Worm (Caenorhabditis elegans) whole organism, L1 larva: ENCODE results near the gene srd-18.

ENCODE experiments used
- F16B12.6 ChIP-seq: fragments of 150-350 bp; optimal IDR thresholded peaks from 2 replicates; lab custom pipeline; 2014; ENCODE audit warnings: missing biosample characterization, missing genetic modification characterization
- alr-1 ChIP-seq: fragments of 200-800 bp; sonication (Bioruptor generic); optimal IDR thresholded peaks from 2 replicates; lab custom pipeline; 2018; ENCODE audit warnings: borderline replicate concordance, mild to moderate bottlenecking, missing genetic modification characterization, missing compliant biosample characterization
- aly-2 ChIP-seq: fragments of 150-350 bp; optimal IDR thresholded peaks from 2 replicates; lab custom pipeline; 2014; ENCODE audit warnings: missing biosample characterization, missing genetic modification characterization
- ceh-8 ChIP-seq: fragments of 200-800 bp; sonication (Bioruptor generic); optimal IDR thresholded peaks from 2 replicates; lab custom pipeline; 2018; ENCODE audit warnings: mild to moderate bottlenecking, missing genetic modification characterization, moderate library complexity, missing compliant biosample characterization
- ceh-82 ChIP-seq, 3 experiments: fragments of 150-350 bp in 1 of 3; sonication (generic microtip) in 2 of 3; optimal IDR thresholded peaks; 2 replicates each; lab custom pipeline; 2014 to 2017; ENCODE audit warnings: missing biosample characterization in 3 of 3, missing genetic modification characterization in 3 of 3
- ceh-88 ChIP-seq: fragments of 200-800 bp; sonication (Bioruptor generic); IDR thresholded peaks from 2 replicates; pipeline ENCODE4 v1.3.6; 2022; ENCODE audit warnings: missing genetic modification characterization, missing compliant biosample characterization
- ceh-90 ChIP-seq: sonication (generic microtip); optimal IDR thresholded peaks from 2 replicates; lab custom pipeline; 2016; ENCODE audit warnings: missing genetic modification characterization, missing compliant biosample characterization
- ces-1 ChIP-seq: fragments of 150-350 bp; optimal IDR thresholded peaks from 2 replicates; lab custom pipeline; 2014; ENCODE audit warnings: missing biosample characterization, missing genetic modification reagents, missing genetic modification characterization
- dpl-1 ChIP-seq, 3 experiments: fragments of 150-350 bp in 2 of 3; sonication (generic microtip) in 1 of 3; optimal IDR thresholded peaks; 2 replicates each; lab custom pipeline; 2014 to 2017; ENCODE audit warnings: missing biosample characterization in 3 of 3, missing genetic modification characterization in 3 of 3, missing genetic modification reagents in 3 of 3
- efl-3 ChIP-seq: fragments of 200-800 bp; sonication (Bioruptor generic); optimal IDR thresholded peaks from 2 replicates; lab custom pipeline; 2018; ENCODE audit warnings: mild to moderate bottlenecking, missing genetic modification characterization, missing compliant biosample characterization
- egl-13 ChIP-seq: sonication (generic microtip); optimal IDR thresholded peaks from 2 replicates; lab custom pipeline; 2016; ENCODE audit warnings: missing genotype, missing genetic modification reagents, missing genetic modification characterization, missing compliant biosample characterization
- egl-27 ChIP-seq, 2 experiments: fragments of 150-350 bp in 1 of 2; sonication (generic microtip); optimal IDR thresholded peaks; 3 replicates each; lab custom pipeline; 2017 to 2018; ENCODE audit warnings: missing biosample characterization in 2 of 2, missing genetic modification characterization in 2 of 2, missing genetic modification reagents in 2 of 2
- elt-3 ChIP-seq, 6 experiments: fragments of 150-350 bp in 1 of 6; sonication (generic microtip); optimal IDR thresholded peaks; 2 replicates each; lab custom pipeline; 2017 to 2018; ENCODE audit warnings: missing biosample characterization in 6 of 6, missing genetic modification characterization in 6 of 6, inconsistent platforms in 1 of 6
- ets-5 ChIP-seq: fragments of 200-800 bp; sonication (Bioruptor generic); IDR thresholded peaks from 2 replicates; pipeline ENCODE4 v1.3.6; 2022; ENCODE audit warnings: missing genetic modification characterization, missing compliant biosample characterization
- fkh-10 ChIP-seq: sonication (generic microtip); optimal IDR thresholded peaks from 2 replicates; lab custom pipeline; 2017; ENCODE audit warnings: missing biosample characterization, missing genetic modification reagents, missing genetic modification characterization
- hlh-17 ChIP-seq: fragments of 200-800 bp; sonication (Bioruptor generic); optimal IDR thresholded peaks from 2 replicates; lab custom pipeline; 2018; ENCODE audit warnings: missing genetic modification characterization, mild to moderate bottlenecking, missing compliant biosample characterization, moderate library complexity, borderline replicate concordance
- hlh-4 ChIP-seq: sonication (generic microtip); optimal IDR thresholded peaks from 2 replicates; lab custom pipeline; 2016; ENCODE audit warnings: mild to moderate bottlenecking, missing genetic modification characterization, missing compliant biosample characterization
- hpl-2 ChIP-seq: fragments of 150-350 bp; optimal IDR thresholded peaks from 2 replicates; lab custom pipeline; 2014; ENCODE audit warnings: missing biosample characterization, missing genetic modification reagents, missing genetic modification characterization
- jun-1 ChIP-seq: fragments of 150-350 bp; optimal IDR thresholded peaks from 2 replicates; lab custom pipeline; 2014; ENCODE audit warnings: missing biosample characterization, missing genetic modification reagents, missing genetic modification characterization
- lin-13 ChIP-seq: fragments of 150-350 bp; optimal IDR thresholded peaks from 2 replicates; lab custom pipeline; 2014; ENCODE audit warnings: missing biosample characterization, missing genetic modification reagents, missing genetic modification characterization
- lin-14 ChIP-seq: fragments of 200-800 bp; sonication (Bioruptor generic); optimal IDR thresholded peaks from 2 replicates; lab custom pipeline; 2018; ENCODE audit warnings: mild to moderate bottlenecking, missing genetic modification characterization, moderate library complexity, missing compliant biosample characterization
- lin-15B ChIP-seq: fragments of 150-350 bp; sonication (generic microtip); optimal IDR thresholded peaks from 3 replicates; lab custom pipeline; 2014; ENCODE audit warnings: missing biosample characterization, missing genetic modification characterization
- lin-35 ChIP-seq, 2 experiments: fragments of 150-350 bp; optimal IDR thresholded peaks; 2 replicates each; lab custom pipeline; 2014; ENCODE audit warnings: missing biosample characterization in 2 of 2, missing genetic modification characterization in 2 of 2, missing genetic modification reagents in 2 of 2
- lin-39 ChIP-seq: fragments of 150-350 bp; optimal IDR thresholded peaks from 2 replicates; lab custom pipeline; 2014; ENCODE audit warnings: missing biosample characterization, missing genetic modification reagents, missing genetic modification characterization
- lsy-2 ChIP-seq, 2 experiments: fragments of 150-350 bp; optimal IDR thresholded peaks; 2 replicates each; lab custom pipeline; 2014; ENCODE audit warnings: missing biosample characterization in 2 of 2, missing genetic modification characterization in 2 of 2
- mdl-1 ChIP-seq, 2 experiments: fragments of 150-350 bp; optimal IDR thresholded peaks; 2 replicates each; lab custom pipeline; 2014 to 2017; ENCODE audit warnings: missing biosample characterization in 2 of 2, missing genetic modification characterization in 2 of 2, inconsistent platforms in 1 of 2
- mef-2 ChIP-seq: fragments of 150-350 bp; optimal IDR thresholded peaks from 2 replicates; lab custom pipeline; 2014; ENCODE audit warnings: missing biosample characterization, missing genetic modification characterization
- mep-1 ChIP-seq: fragments of 150-350 bp; optimal IDR thresholded peaks from 2 replicates; lab custom pipeline; 2014; ENCODE audit warnings: missing biosample characterization, missing genetic modification characterization
- nhr-11 ChIP-seq: fragments of 150-350 bp; optimal IDR thresholded peaks from 2 replicates; lab custom pipeline; 2014; ENCODE audit warnings: missing biosample characterization, missing genetic modification characterization
- nhr-12 ChIP-seq: sonication (generic microtip); optimal IDR thresholded peaks from 2 replicates; lab custom pipeline; 2017; ENCODE audit warnings: missing biosample characterization, missing genetic modification characterization
- nhr-20 ChIP-seq: sonication (generic microtip); optimal IDR thresholded peaks from 2 replicates; lab custom pipeline; 2016; ENCODE audit warnings: mild to moderate bottlenecking, missing genetic modification characterization, missing compliant biosample characterization
- nhr-71 ChIP-seq: sonication (generic microtip); optimal IDR thresholded peaks from 2 replicates; lab custom pipeline; 2016; ENCODE audit warnings: mild to moderate bottlenecking, missing genetic modification characterization, moderate library complexity, missing compliant biosample characterization
- nhr-76 ChIP-seq: sonication (generic microtip); optimal IDR thresholded peaks from 2 replicates; lab custom pipeline; 2017; ENCODE audit warnings: missing biosample characterization, missing genetic modification characterization
- nhr-77 ChIP-seq: fragments of 150-350 bp; optimal IDR thresholded peaks from 2 replicates; lab custom pipeline; 2014; ENCODE audit warnings: missing biosample characterization, missing genetic modification characterization
- nhr-84 ChIP-seq: sonication (generic microtip); optimal IDR thresholded peaks from 2 replicates; lab custom pipeline; 2017; ENCODE audit warnings: missing biosample characterization, missing genetic modification characterization
- nhr-85 ChIP-seq: sonication (generic microtip); peaks from one replicate; lab custom pipeline; 2016; ENCODE audit warnings: missing genetic modification characterization, inconsistent platforms, missing compliant biosample characterization
- pag-3 ChIP-seq: sonication (generic microtip); optimal IDR thresholded peaks from 2 replicates; lab custom pipeline; 2017; ENCODE audit warnings: missing genetic modification characterization, mild to moderate bottlenecking, missing compliant biosample characterization, antibody characterized with exemption, borderline replicate concordance; ENCODE audit not compliant: insufficient read depth
- pax-3 ChIP-seq: fragments of 200-800 bp; sonication (Bioruptor generic); optimal IDR thresholded peaks from 2 replicates; lab custom pipeline; 2018; ENCODE audit warnings: mild to moderate bottlenecking, missing genetic modification characterization, moderate library complexity, missing compliant biosample characterization
- pqm-1 ChIP-seq: sonication (generic microtip); optimal IDR thresholded peaks from 3 replicates; lab custom pipeline; 2017; ENCODE audit warnings: missing biosample characterization, missing genetic modification characterization
- rnt-1 ChIP-seq: sonication (generic microtip); optimal IDR thresholded peaks from 2 replicates; lab custom pipeline; 2016; ENCODE audit warnings: mild to moderate bottlenecking, missing genetic modification characterization, moderate library complexity, missing compliant biosample characterization
- skn-1 ChIP-seq: fragments of 150-350 bp; optimal IDR thresholded peaks from 2 replicates; lab custom pipeline; 2014; ENCODE audit warnings: missing biosample characterization, missing genetic modification characterization
- sptf-1 ChIP-seq: fragments of 150-350 bp; optimal IDR thresholded peaks from 2 replicates; lab custom pipeline; 2014; ENCODE audit warnings: missing biosample characterization, missing genetic modification characterization
- sup-37 ChIP-seq: fragments of 200-800 bp; sonication (Bioruptor generic); optimal IDR thresholded peaks from 2 replicates; lab custom pipeline; 2018; ENCODE audit warnings: mild to moderate bottlenecking, missing genetic modification characterization, missing compliant biosample characterization
- swsn-7 ChIP-seq: sonication (generic microtip); optimal IDR thresholded peaks from 2 replicates; lab custom pipeline; 2016; ENCODE audit warnings: missing genetic modification characterization, missing compliant biosample characterization
- tbx-2 ChIP-seq: sonication (generic microtip); optimal IDR thresholded peaks from 2 replicates; lab custom pipeline; 2016; ENCODE audit warnings: missing genetic modification characterization, missing compliant biosample characterization
- tlp-1 ChIP-seq: fragments of 150-350 bp; optimal IDR thresholded peaks from 2 replicates; lab custom pipeline; 2014; ENCODE audit warnings: missing biosample characterization, missing genetic modification characterization
- unc-130 ChIP-seq: fragments of 150-350 bp; optimal IDR thresholded peaks from 2 replicates; lab custom pipeline; 2017; ENCODE audit warnings: missing biosample characterization, missing genetic modification characterization, inconsistent platforms
- unc-30 ChIP-seq: sonication (generic microtip); optimal IDR thresholded peaks from 2 replicates; lab custom pipeline; 2017; ENCODE audit warnings: missing biosample characterization, missing genetic modification characterization
- unc-62 ChIP-seq: fragments of 150-350 bp; optimal IDR thresholded peaks from 2 replicates; lab custom pipeline; 2014; ENCODE audit warnings: missing biosample characterization, missing genetic modification reagents, missing genetic modification characterization
- unc-98 ChIP-seq: fragments of 200-800 bp; sonication (Bioruptor generic); IDR thresholded peaks from 2 replicates; pipeline ENCODE4 v1.3.6; 2022; ENCODE audit warnings: missing genetic modification characterization, missing compliant biosample characterization
- vab-15 ChIP-seq: sonication (generic microtip); optimal IDR thresholded peaks from 2 replicates; lab custom pipeline; 2017; ENCODE audit warnings: missing genotype, mild to moderate bottlenecking, missing genetic modification characterization, missing compliant biosample characterization
- xbp-1 ChIP-seq: sonication (generic microtip); optimal IDR thresholded peaks from 2 replicates; lab custom pipeline; 2016; ENCODE audit warnings: missing genetic modification characterization, missing compliant biosample characterization
- ztf-11 ChIP-seq, 2 experiments: sonication (generic microtip); optimal IDR thresholded peaks; 2 replicates each; lab custom pipeline; 2016 to 2017; ENCODE audit warnings: missing genetic modification characterization in 2 of 2, missing biosample characterization in 1 of 2, missing compliant biosample characterization in 1 of 2

srd-18 gene

ce11 chrV:13380178-13380577 is 46.5 kb downstream of the srd-18 start, which contains the start of gene ifbp-1 (continued):
- no peak for TF ChIP-seq mef-2
- peak; percentile 87 for TF ChIP-seq unc-130
- TF ChIP-seq hlh-4, result no peak
- TF ChIP-seq unc-62, result no peak
- no peak for TF ChIP-seq sptf-1 (tag; lab: Kevin White, UChicago)
- no peak for TF ChIP-seq nhr-76 (tag; lab: Kevin White, UChicago)
- TF ChIP-seq F16B12.6 (tag; lab: Kevin White, UChicago), result no peak
- peak; percentile 100 for TF ChIP-seq nhr-85
- TF ChIP-seq egl-13, result no peak
- peak; percentile 69 for TF ChIP-seq mep-1
- TF ChIP-seq pax-3 (tag; lab: Kevin White, UChicago), result peak; percentile 10
- peak; percentile 85 for TF ChIP-seq nhr-71 (tag; lab: Kevin White, UChicago)
- peak; percentile 89 for TF ChIP-seq nhr-20 (tag; lab: Kevin White, UChicago)
- no peak for TF ChIP-seq ceh-90
- TF ChIP-seq ceh-88 (GFP tag; lab: Robert Waterston, UW), result no peak
- TF ChIP-seq dpl-1 (GFP tag; optimal IDR thresholded peaks at IDR 0.05; lab: Kevin White, UChicago), result peak; percentile 26 to 74 (median 51)
- TF ChIP-seq mdl-1 (tag; optimal IDR thresholded peaks at IDR 0.05; lab: Kevin White, UChicago), result peak in 1 of 2 experiments; percentile 92
- peak in 1 of 3 experiments; percentile 19 for TF ChIP-seq ceh-82 (tag; optimal IDR thresholded peaks at IDR 0.05; lab: Kevin White, UChicago)
- TF ChIP-seq rnt-1 (tag; lab: Kevin White, UChicago), result peak; percentile 36
- no peak for TF ChIP-seq nhr-84
- TF ChIP-seq nhr-11 (tag; lab: Kevin White, UChicago), result peak; percentile 26
- TF ChIP-seq hlh-17 (GFP tag; lab: Kevin White, UChicago), result no peak
- TF ChIP-seq nhr-77, result no peak
- TF ChIP-seq fkh-10, result no peak
- TF ChIP-seq ceh-8 (GFP tag; lab: Kevin White, UChicago), result no peak
- no peak for TF ChIP-seq ces-1
- no peak for TF ChIP-seq skn-1
- peak; percentile 57 to 82 for TF ChIP-seq lsy-2 (tag; optimal IDR thresholded peaks at IDR 0.05; lab: Kevin White, UChicago)
- peak; percentile 38 for TF ChIP-seq swsn-7 (tag; lab: Kevin White, UChicago)
- TF ChIP-seq lin-15B (tag; lab: Kevin White, UChicago), result no peak
- TF ChIP-seq egl-27 (tag; optimal IDR thresholded peaks at IDR 0.05; lab: Kevin White, UChicago), result peak in 1 of 2 experiments; percentile 41
- no peak for TF ChIP-seq tlp-1 (tag; lab: Kevin White, UChicago)
- no peak for TF ChIP-seq lin-39 (tag; lab: Kevin White, UChicago)
- TF ChIP-seq pag-3 (tag; lab: Kevin White, UChicago), result no peak
- TF ChIP-seq alr-1 (tag; lab: Kevin White, UChicago), result no peak
- TF ChIP-seq xbp-1 (tag; lab: Kevin White, UChicago), result peak; percentile 40
- no peak for TF ChIP-seq ztf-11 (tag; optimal IDR thresholded peaks at IDR 0.05; lab: Kevin White, UChicago)
- no peak for TF ChIP-seq sup-37 (GFP tag; lab: Kevin White, UChicago)
- TF ChIP-seq hpl-2 (GFP tag; lab: Kevin White, UChicago), result no peak
- no peak for TF ChIP-seq ets-5 (GFP tag; lab: Robert Waterston, UW)
- TF ChIP-seq efl-3 (GFP tag; lab: Kevin White, UChicago), result peak; percentile 26
- no peak for TF ChIP-seq pqm-1 (tag; lab: Kevin White, UChicago)
- no peak for TF ChIP-seq nhr-12
- peak; percentile 39 to 96 (median 91) for TF ChIP-seq elt-3 (tag; optimal IDR thresholded peaks at IDR 0.05; lab: Kevin White, UChicago)
- TF ChIP-seq unc-98, result no peak
- peak; percentile 63 for TF ChIP-seq lin-13 (GFP tag; lab: Kevin White, UChicago)
- TF ChIP-seq lin-14 (GFP tag; lab: Kevin White, UChicago), result peak; percentile 96
- peak; percentile 40 to 82 for TF ChIP-seq lin-35 (GFP tag; optimal IDR thresholded peaks at IDR 0.05; lab: Kevin White, UChicago)
- no peak for TF ChIP-seq aly-2 (tag; lab: Kevin White, UChicago)
- peak; percentile 72 for TF ChIP-seq tbx-2
- TF ChIP-seq unc-30 (tag; lab: Kevin White, UChicago), result no peak
- peak; percentile 80 for TF ChIP-seq vab-15 (tag; lab: Kevin White, UChicago)
- TF ChIP-seq jun-1 (tag; lab: Kevin White, UChicago), result no peak
